Worm (Caenorhabditis elegans) whole organism, young adult: ENCODE measurements around the gene tdc-1.
A peak's percentile ranks its signal among the peaks of the same experiment; 100 is the strongest.

Source experiments
- B0019.2 ChIP-seq: fragments of 200-800 bp; sonication (Bioruptor generic); conservative IDR thresholded peaks from 2 replicates; pipeline ENCODE4 v1.3.6; 2022; ENCODE audit warnings: missing genetic modification reagents, missing genetic modification characterization, missing compliant biosample characterization
- B0336.3 ChIP-seq: fragments of 200-800 bp; sonication (Bioruptor generic); IDR thresholded peaks from 2 replicates; pipeline ENCODE4 v1.3.6; 2022; ENCODE audit warnings: missing genetic modification characterization, missing compliant biosample characterization
- F33H1.4 ChIP-seq: fragments of 200-800 bp; sonication (Bioruptor generic); IDR thresholded peaks from 2 replicates; pipeline ENCODE4 v1.3.6; 2022; ENCODE audit warnings: missing genetic modification reagents, missing genetic modification characterization, missing compliant biosample characterization
- F39B2.1 ChIP-seq: fragments of 200-800 bp; sonication (Bioruptor generic); IDR thresholded peaks from 2 replicates; pipeline ENCODE4 v1.3.6; 2022; ENCODE audit warnings: missing genetic modification reagents, missing genetic modification characterization, missing compliant biosample characterization
- Y79H2A.3 ChIP-seq: fragments of 200-800 bp; sonication (Bioruptor generic); conservative IDR thresholded peaks from 2 replicates; pipeline ENCODE4 v1.3.6; 2022; ENCODE audit warnings: missing genetic modification reagents, missing genetic modification characterization, missing compliant biosample characterization
- ama-1 ChIP-seq, 3 experiments: fragments of 150-350 bp in 1 of 3; sonication (generic microtip) in 2 of 3; optimal IDR thresholded peaks; 2 replicates each; lab custom pipeline; 2014 to 2018; ENCODE audit warnings: missing biosample characterization in 2 of 3, missing genetic modification characterization in 2 of 3, missing genetic modification reagents in 2 of 3
- aptf-3 ChIP-seq: fragments of 200-800 bp; sonication (Bioruptor generic); IDR thresholded peaks from 2 replicates; pipeline ENCODE4 v1.3.6; 2022; ENCODE audit warnings: missing genetic modification characterization, missing compliant biosample characterization
- attf-5 ChIP-seq: fragments of 200-800 bp; sonication (Bioruptor generic); optimal IDR thresholded peaks from 2 replicates; lab custom pipeline; 2018; ENCODE audit warnings: mild to moderate bottlenecking, missing genetic modification characterization, missing compliant biosample characterization
- bed-1 ChIP-seq: fragments of 200-800 bp; sonication (Bioruptor generic); IDR thresholded peaks from 2 replicates; pipeline ENCODE4 v1.3.6; 2022; ENCODE audit warnings: missing genetic modification reagents, missing genetic modification characterization, missing compliant biosample characterization
- ceh-91 ChIP-seq: fragments of 200-800 bp; sonication (Bioruptor generic); IDR thresholded peaks from 2 replicates; pipeline ENCODE4 v1.3.6; 2022; ENCODE audit warnings: missing genetic modification reagents, missing genetic modification characterization, missing compliant biosample characterization
- dox-1 ChIP-seq: fragments of 200-800 bp; sonication (Bioruptor generic); IDR thresholded peaks from 2 replicates; pipeline ENCODE4 v1.3.6; 2022; ENCODE audit warnings: missing genetic modification reagents, missing genetic modification characterization, missing compliant biosample characterization
- dpff-1 ChIP-seq: sonication (generic microtip); optimal IDR thresholded peaks from 2 replicates; lab custom pipeline; 2017; ENCODE audit warnings: mild to moderate bottlenecking, missing genetic modification characterization, missing compliant biosample characterization
- efl-1 ChIP-seq: fragments of 150-350 bp; optimal IDR thresholded peaks from 2 replicates; lab custom pipeline; 2014; ENCODE audit warnings: missing biosample characterization, missing genetic modification reagents, missing genetic modification characterization
- egl-18 ChIP-seq: fragments of 200-800 bp; sonication (Bioruptor generic); IDR thresholded peaks from 2 replicates; pipeline ENCODE4 v1.3.6; 2022; ENCODE audit warnings: missing genetic modification reagents, missing genetic modification characterization, missing compliant biosample characterization
- egl-44 ChIP-seq: fragments of 200-800 bp; sonication (Bioruptor generic); IDR thresholded peaks from 2 replicates; pipeline ENCODE4 v1.3.6; 2022; ENCODE audit warnings: missing genetic modification reagents, missing genetic modification characterization, missing compliant biosample characterization
- him-1 ChIP-seq: sonication (generic microtip); optimal IDR thresholded peaks from 2 replicates; lab custom pipeline; 2016; ENCODE audit warnings: missing genotype, missing genetic modification reagents, missing genetic modification characterization, missing compliant biosample characterization
- hmg-20 ChIP-seq: fragments of 200-800 bp; sonication (Bioruptor generic); IDR thresholded peaks from 2 replicates; pipeline ENCODE4 v1.3.6; 2022; ENCODE audit warnings: missing genetic modification reagents, missing genetic modification characterization, missing compliant biosample characterization
- hsf-1 ChIP-seq: fragments of 200-800 bp; sonication (Bioruptor generic); IDR thresholded peaks from 2 replicates; pipeline ENCODE4 v1.3.6; 2022; ENCODE audit warnings: missing genetic modification reagents, missing genetic modification characterization, missing compliant biosample characterization
- lin-35 ChIP-seq, 3 experiments: fragments of 150-350 bp in 2 of 3; sonication (generic microtip) in 1 of 3; optimal IDR thresholded peaks; 2 replicates each; lab custom pipeline; 2014 to 2018; ENCODE audit warnings: missing biosample characterization in 3 of 3, missing genetic modification characterization in 3 of 3, missing genetic modification reagents in 3 of 3
- lin-54 ChIP-seq: fragments of 200-800 bp; sonication (Bioruptor generic); optimal IDR thresholded peaks from 2 replicates; lab custom pipeline; 2018; ENCODE audit warnings: mild to moderate bottlenecking, missing genetic modification characterization, missing compliant biosample characterization
- madf-10 ChIP-seq: sonication (generic microtip); optimal IDR thresholded peaks from 2 replicates; lab custom pipeline; 2016; ENCODE audit warnings: mild to moderate bottlenecking, missing genetic modification characterization, missing compliant biosample characterization
- madf-8 ChIP-seq: fragments of 200-800 bp; sonication (Bioruptor generic); conservative IDR thresholded peaks from 2 replicates; pipeline ENCODE4 v1.3.6; 2022; ENCODE audit warnings: missing genetic modification reagents, missing genetic modification characterization, missing compliant biosample characterization
- mcd-1 ChIP-seq: fragments of 200-800 bp; sonication (Bioruptor generic); IDR thresholded peaks from 2 replicates; pipeline ENCODE4 v1.3.6; 2022; ENCODE audit warnings: missing genetic modification reagents, missing genetic modification characterization, missing compliant biosample characterization
- mel-28 ChIP-seq: sonication (generic microtip); optimal IDR thresholded peaks from 2 replicates; lab custom pipeline; 2016; ENCODE audit warnings: borderline replicate concordance, mild to moderate bottlenecking, missing genetic modification characterization, missing compliant biosample characterization
- nfya-2 ChIP-seq: fragments of 200-800 bp; sonication (Bioruptor generic); IDR thresholded peaks from 2 replicates; pipeline ENCODE4 v1.3.6; 2022; ENCODE audit warnings: missing genetic modification reagents, missing genetic modification characterization, missing compliant biosample characterization
- nhr-120 ChIP-seq: fragments of 200-800 bp; sonication (Bioruptor generic); IDR thresholded peaks from 2 replicates; pipeline ENCODE4 v1.3.6; 2022; ENCODE audit warnings: missing genetic modification characterization, missing compliant biosample characterization
- nhr-90 ChIP-seq: sonication (generic microtip); optimal IDR thresholded peaks from 2 replicates; lab custom pipeline; 2016; ENCODE audit warnings: missing genotype, mild to moderate bottlenecking, missing genetic modification characterization, missing compliant biosample characterization
- rcor-1 ChIP-seq: fragments of 200-800 bp; sonication (Bioruptor generic); IDR thresholded peaks from 2 replicates; pipeline ENCODE4 v1.3.6; 2022; ENCODE audit warnings: missing genetic modification reagents, missing genetic modification characterization, missing compliant biosample characterization
- rec-8 ChIP-seq, 2 experiments: sonication (generic microtip); optimal IDR thresholded peaks; 2 replicates each; lab custom pipeline; 2016; ENCODE audit warnings: mild to moderate bottlenecking in 2 of 2, missing genetic modification characterization in 2 of 2, missing genetic modification reagents in 2 of 2, missing genotype in 2 of 2, missing biosample characterization in 1 of 2, missing compliant biosample characterization in 1 of 2, moderate library complexity in 1 of 2
- repo-1 ChIP-seq: sonication (generic microtip); optimal IDR thresholded peaks from 2 replicates; lab custom pipeline; 2017; ENCODE audit warnings: mild to moderate bottlenecking, missing genetic modification characterization, missing compliant biosample characterization
- snpc-1.1 ChIP-seq: sonication (generic microtip); optimal IDR thresholded peaks from 2 replicates; lab custom pipeline; 2017; ENCODE audit warnings: missing genetic modification characterization, mild to moderate bottlenecking, missing compliant biosample characterization, antibody characterized with exemption, moderate library complexity, missing genotype, missing genetic modification reagents; ENCODE audit not compliant: insufficient read depth
- snpc-3.4 ChIP-seq: sonication (generic microtip); optimal IDR thresholded peaks from 2 replicates; lab custom pipeline; 2017; ENCODE audit warnings: missing genetic modification characterization, mild to moderate bottlenecking, missing compliant biosample characterization, antibody characterized with exemption, moderate library complexity, missing genotype, missing genetic modification reagents
- snpc-4 ChIP-seq, 5 experiments: fragments of 150-350 bp in 1 of 5; sonication (generic microtip) in 4 of 5; optimal IDR thresholded peaks; 2 replicates each; lab custom pipeline; 2014 to 2018; ENCODE audit warnings: missing genetic modification characterization in 5 of 5, missing biosample characterization in 3 of 5, antibody characterized with exemption in 2 of 5, mild to moderate bottlenecking in 2 of 5, missing compliant biosample characterization in 2 of 5, missing genotype in 2 of 5, moderate library complexity in 2 of 5, missing genetic modification reagents in 1 of 5
- somi-1 ChIP-seq: fragments of 200-800 bp; sonication (Bioruptor generic); optimal IDR thresholded peaks from 2 replicates; lab custom pipeline; 2018; ENCODE audit warnings: mild to moderate bottlenecking, missing genetic modification characterization, missing compliant biosample characterization
- zfh-2 ChIP-seq: fragments of 200-800 bp; sonication (Bioruptor generic); conservative IDR thresholded peaks from 2 replicates; pipeline ENCODE4 v1.3.6; 2022; ENCODE audit warnings: missing genetic modification reagents, missing genetic modification characterization, missing compliant biosample characterization
- ztf-26 ChIP-seq: sonication (generic microtip); optimal IDR thresholded peaks from 2 replicates; lab custom pipeline; 2017; ENCODE audit warnings: missing genetic modification characterization, missing compliant biosample characterization
- ztf-28 ChIP-seq: fragments of 200-800 bp; sonication (Bioruptor generic); IDR thresholded peaks from 2 replicates; pipeline ENCODE4 v1.3.6; 2022; ENCODE audit warnings: missing genetic modification reagents, missing genetic modification characterization, missing compliant biosample characterization

tdc-1 gene

ce11 chrII:8253160-8253793 is 17.1 kb upstream of the tdc-1 start, which contains the start of gene F35C11.5 (continued):
- TF ChIP-seq mel-28 = no peak
- TF ChIP-seq efl-1 = peak; percentile 86
- peak; percentile 67 for TF ChIP-seq F33H1.4 (GFP tag; lab: Robert Waterston, UW)
- TF ChIP-seq lin-54 (GFP tag; lab: Kevin White, UChicago) = peak; percentile 48
- peak; percentile 13 for TF ChIP-seq him-1 (tag; lab: Kevin White, UChicago)
- TF ChIP-seq madf-8 (GFP tag; lab: Robert Waterston, UW) = peak; percentile 75
- peak; percentile 79 for TF ChIP-seq ceh-91
- TF ChIP-seq dox-1 (GFP tag; lab: Robert Waterston, UW) = peak; percentile 21; the same call in 1 of the 2 replicates

- no peak for TF ChIP-seq nhr-90 (tag; lab: Kevin White, UChicago)
- no peak for TF ChIP-seq snpc-3.4 (tag; lab: Kevin White, UChicago)
- TF ChIP-seq zfh-2 (GFP tag; lab: Robert Waterston, UW) = no peak
- no peak for TF ChIP-seq repo-1 (tag; lab: Kevin White, UChicago)
- no peak for TF ChIP-seq lin-35 (GFP tag; optimal IDR thresholded peaks at IDR 0.05; lab: Kevin White, UChicago)
- TF ChIP-seq rcor-1 = no peak
- TF ChIP-seq bed-1 (GFP tag; lab: Robert Waterston, UW) = no peak
- TF ChIP-seq egl-44 (GFP tag; lab: Robert Waterston, UW) = no peak
- no peak for TF ChIP-seq hsf-1
- no peak for TF ChIP-seq ztf-28 (GFP tag; lab: Robert Waterston, UW)
- no peak for TF ChIP-seq hmg-20 (GFP tag; lab: Robert Waterston, UW)
- no peak for TF ChIP-seq nhr-120 (GFP tag; lab: Robert Waterston, UW)
- TF ChIP-seq egl-18 = no peak
- no peak for TF ChIP-seq efl-1
These were observed 14.4 kb upstream of the tdc-1 start, which contains the start of gene F35C11.7 for ce11 chrII:8256013-8256412. Gene F35C11.7, plus strand, starts transcription at chrII:8256313.

ce11 chrII:8259038-8259437 is 11.4 kb upstream of the tdc-1 start, which contains the start of gene F35C11.6:
Gene F35C11.6, minus strand, starts transcription at chrII:8259138.
- TF ChIP-seq rec-8 (tag; optimal IDR thresholded peaks at IDR 0.05; lab: Kevin White, UChicago) (no peak), madf-10 (no peak), ama-1 (optimal IDR thresholded peaks at IDR 0.05; lab: Kevin White, UChicago) (no peak), ama-1 (GFP tag; optimal IDR thresholded peaks at IDR 0.05; lab: Kevin White, UChicago) (no peak), B0019.2 (no peak), dpff-1 (tag; lab: Kevin White, UChicago) (no peak), mcd-1 (no peak), attf-5 (GFP tag; lab: Kevin White, UChicago) (no peak), F39B2.1 (GFP tag; lab: Robert Waterston, UW) (no peak), B0336.3 (no peak), nhr-90 (tag; lab: Kevin White, UChicago) (no peak), nfya-2 (GFP tag; lab: Robert Waterston, UW) (no peak), Y79H2A.3 (GFP tag; lab: Robert Waterston, UW) (no peak), aptf-3 (no peak), ztf-26 (no peak), snpc-4 (GFP tag; optimal IDR thresholded peaks at IDR 0.05; lab: Kevin White, UChicago) (no peak), snpc-4 (tag; optimal IDR thresholded peaks at IDR 0.05; lab: Kevin White, UChicago) (no peak), snpc-1.1 (no peak), somi-1 (GFP tag; lab: Kevin White, UChicago) (no peak)
